Worm (Caenorhabditis elegans) whole organism, mixed stage, embryonic: ENCODE measurements around the gene inx-18.

Source experiments
- elt-3 ChIP-seq: fragments of 150-350 bp; optimal IDR thresholded peaks from 2 replicates; lab custom pipeline; 2014; ENCODE audit warnings: missing biosample characterization, missing genetic modification characterization
- flh-1 ChIP-seq: fragments of 200-800 bp; sonication (Bioruptor generic); optimal IDR thresholded peaks from 2 replicates; lab custom pipeline; 2018; ENCODE audit warnings: mild to moderate bottlenecking, missing genetic modification characterization, moderate library complexity, missing compliant biosample characterization
- ham-2 ChIP-seq: fragments of 200-800 bp; sonication (Bioruptor generic); optimal IDR thresholded peaks from 2 replicates; lab custom pipeline; 2018; ENCODE audit warnings: mild to moderate bottlenecking, missing genetic modification characterization, missing compliant biosample characterization
- nhr-2 ChIP-seq: fragments of 150-350 bp; optimal IDR thresholded peaks from 2 replicates; lab custom pipeline; 2014; ENCODE audit warnings: missing biosample characterization, missing genetic modification characterization
- nhr-237 ChIP-seq: fragments of 150-350 bp; optimal IDR thresholded peaks from 2 replicates; lab custom pipeline; 2014; ENCODE audit warnings: missing biosample characterization, missing genetic modification characterization
- pha-4 ChIP-seq: fragments of 150-350 bp; optimal IDR thresholded peaks from 2 replicates; lab custom pipeline; 2018; ENCODE audit warnings: missing biosample characterization, missing genetic modification reagents, missing genetic modification characterization
- snpc-4 ChIP-seq: fragments of 150-350 bp; optimal IDR thresholded peaks from 2 replicates; lab custom pipeline; 2014; ENCODE audit warnings: missing biosample characterization, missing genetic modification characterization
- ztf-11 ChIP-seq: fragments of 150-350 bp; optimal IDR thresholded peaks from 2 replicates; lab custom pipeline; 2014; ENCODE audit warnings: missing biosample characterization, missing genetic modification characterization

DNA sequence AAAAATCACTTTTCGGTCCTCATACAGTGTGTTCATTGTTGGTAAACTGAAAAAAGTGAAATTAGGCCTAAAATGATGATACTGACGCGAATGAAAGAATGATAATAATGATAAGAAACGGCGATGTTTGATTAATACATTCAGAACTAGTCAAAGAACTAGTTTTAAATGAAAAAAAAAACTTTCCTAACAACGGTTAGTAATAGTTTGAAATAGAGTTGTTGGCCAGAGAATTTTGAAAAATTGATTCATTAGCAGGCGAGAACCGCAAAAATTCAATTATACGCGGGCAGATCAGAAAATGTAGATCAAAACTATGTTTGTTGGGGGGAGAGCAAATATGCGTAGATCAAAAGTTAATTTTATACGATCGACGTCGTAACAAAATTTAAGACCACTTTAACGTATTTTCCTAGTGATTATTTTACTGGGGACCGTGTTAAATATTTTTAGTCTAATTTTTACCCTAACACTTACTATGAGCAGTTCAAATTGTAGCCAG, 35.3 kb upstream of the inx-18 start, which contains the start of gene F56A11.5:
- TF ChIP-seq ham-2 (no peak), nhr-2 (no peak), elt-3 (tag; lab: Kevin White, UChicago) (no peak), flh-1 (GFP tag; lab: Kevin White, UChicago) (no peak), nhr-237 (tag; lab: Kevin White, UChicago) (no peak), snpc-4 (tag; lab: Kevin White, UChicago) (no peak), ztf-11 (tag; lab: Kevin White, UChicago) (no peak), pha-4 (tag; lab: Kevin White, UChicago) (no peak)
